Worm (Caenorhabditis elegans): ENCODE results near the gene B0336.7.
A peak's percentile ranks its signal among the peaks of the same experiment; 100 is the strongest.

DNA sequence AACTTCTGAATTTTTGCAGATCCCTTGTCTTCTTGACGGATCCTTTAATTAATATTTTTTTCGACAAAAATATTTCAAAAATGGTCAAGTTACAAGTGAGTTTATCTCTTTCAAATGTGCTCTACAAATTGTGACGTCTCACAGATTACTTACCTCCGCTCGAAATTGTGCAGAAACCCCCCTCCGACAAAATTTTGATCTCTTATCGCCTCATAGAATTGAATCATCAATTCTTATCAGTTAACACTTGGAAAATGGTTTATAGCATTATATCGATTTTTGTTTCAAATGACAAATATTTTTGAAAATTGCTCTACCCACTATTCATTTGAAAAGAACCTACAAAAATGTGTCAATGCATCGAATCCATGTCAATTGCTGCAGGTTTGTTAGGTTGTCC, 37.7 kb upstream of the B0336.7 start, which contains the start of gene B0244.10:
- TF ChIP-seq rbr-2 (tag; optimal IDR thresholded peaks at IDR 0.05) = no peak
- TF ChIP-seq hlh-11 (tag; optimal IDR thresholded peaks at IDR 0.05) = peak; percentile 38
- no peak for TF ChIP-seq lir-3 (tag; optimal IDR thresholded peaks at IDR 0.05)
- TF ChIP-seq egl-27 (tag; optimal IDR thresholded peaks at IDR 0.05) = no peak
- no peak for TF ChIP-seq snpc-4 (tag; optimal IDR thresholded peaks at IDR 0.05)
- no peak for TF ChIP-seq fos-1 (tag; optimal IDR thresholded peaks at IDR 0.05)

Measured in whole organism, L4 larva.